Worm (Caenorhabditis elegans) whole organism, young adult: ENCODE data around the gene cyp-25A2.
A peak's percentile ranks its signal among the peaks of the same experiment; 100 is the strongest.

Source experiments
- B0019.2 ChIP-seq: fragments of 200-800 bp; sonication (Bioruptor generic); conservative IDR thresholded peaks from 2 replicates; pipeline ENCODE4 v1.3.6; 2022; ENCODE audit warnings: missing genetic modification reagents, missing genetic modification characterization, missing compliant biosample characterization
- C06A6.2 ChIP-seq: fragments of 200-800 bp; sonication (Bioruptor generic); conservative IDR thresholded peaks from 2 replicates; pipeline ENCODE4 v1.3.6; 2022; ENCODE audit warnings: missing genetic modification characterization, missing compliant biosample characterization
- F33H1.4 ChIP-seq: fragments of 200-800 bp; sonication (Bioruptor generic); IDR thresholded peaks from 2 replicates; pipeline ENCODE4 v1.3.6; 2022; ENCODE audit warnings: missing genetic modification reagents, missing genetic modification characterization, missing compliant biosample characterization
- K11D2.4 ChIP-seq: fragments of 200-800 bp; sonication (Bioruptor generic); IDR thresholded peaks from 2 replicates; pipeline ENCODE4 v1.3.6; 2022; ENCODE audit warnings: missing genetic modification reagents, missing genetic modification characterization, missing compliant biosample characterization
- Y53G8AR.9 ChIP-seq: fragments of 200-800 bp; sonication (Bioruptor generic); conservative IDR thresholded peaks from 2 replicates; pipeline ENCODE4 v1.3.6; 2022; ENCODE audit warnings: missing genetic modification reagents, missing genetic modification characterization, missing compliant biosample characterization
- Y67H2A.10 ChIP-seq: fragments of 200-800 bp; sonication (Bioruptor generic); conservative IDR thresholded peaks from 2 replicates; pipeline ENCODE4 v1.3.6; 2022; ENCODE audit warnings: missing genetic modification reagents, missing genetic modification characterization, missing compliant biosample characterization
- Y95B8A.8 ChIP-seq: fragments of 200-800 bp; sonication (Bioruptor generic); IDR thresholded peaks from 2 replicates; pipeline ENCODE4 v1.3.6; 2022; ENCODE audit warnings: missing genetic modification reagents, missing genetic modification characterization, missing compliant biosample characterization
- aptf-2 ChIP-seq: fragments of 200-800 bp; sonication (Bioruptor generic); conservative IDR thresholded peaks from 2 replicates; pipeline ENCODE4 v1.3.6; 2022; ENCODE audit warnings: missing genetic modification reagents, missing genetic modification characterization, missing compliant biosample characterization
- attf-3 ChIP-seq: fragments of 200-800 bp; sonication (Bioruptor generic); conservative IDR thresholded peaks from 2 replicates; pipeline ENCODE4 v1.3.6; 2022; ENCODE audit warnings: missing genetic modification reagents, missing genetic modification characterization, missing compliant biosample characterization
- attf-5 ChIP-seq: fragments of 200-800 bp; sonication (Bioruptor generic); optimal IDR thresholded peaks from 2 replicates; lab custom pipeline; 2018; ENCODE audit warnings: mild to moderate bottlenecking, missing genetic modification characterization, missing compliant biosample characterization
- bed-2 ChIP-seq: fragments of 200-800 bp; sonication (Bioruptor generic); IDR thresholded peaks from 2 replicates; pipeline ENCODE4 v1.3.6; 2022; ENCODE audit warnings: missing genetic modification reagents, missing genetic modification characterization, missing compliant biosample characterization
- cebp-1 ChIP-seq, 2 experiments: fragments of 200-800 bp in 1 of 2; sonication (Bioruptor generic) in 1 of 2; sonication (generic microtip) in 1 of 2; IDR thresholded peaks in 1 of 2; optimal IDR thresholded peaks in 1 of 2; 2 replicates each; pipeline versions ENCODE4 v1.3.6 to Lab custom; 2017 to 2022; ENCODE audit warnings: missing compliant biosample characterization in 2 of 2, missing genetic modification characterization in 2 of 2, mild to moderate bottlenecking in 1 of 2, missing genetic modification reagents in 1 of 2, moderate library complexity in 1 of 2
- ceh-100 ChIP-seq: fragments of 200-800 bp; sonication (Bioruptor generic); IDR thresholded peaks from 2 replicates; pipeline ENCODE4 v1.3.6; 2022; ENCODE audit warnings: missing genetic modification reagents, missing genetic modification characterization, missing compliant biosample characterization
- ceh-27 ChIP-seq: fragments of 200-800 bp; sonication (Bioruptor generic); optimal IDR thresholded peaks from 2 replicates; lab custom pipeline; 2018; ENCODE audit warnings: mild to moderate bottlenecking, missing genetic modification characterization, moderate library complexity, missing compliant biosample characterization
- ceh-91 ChIP-seq: fragments of 200-800 bp; sonication (Bioruptor generic); IDR thresholded peaks from 2 replicates; pipeline ENCODE4 v1.3.6; 2022; ENCODE audit warnings: missing genetic modification reagents, missing genetic modification characterization, missing compliant biosample characterization
- dox-1 ChIP-seq: fragments of 200-800 bp; sonication (Bioruptor generic); IDR thresholded peaks from 2 replicates; pipeline ENCODE4 v1.3.6; 2022; ENCODE audit warnings: missing genetic modification reagents, missing genetic modification characterization, missing compliant biosample characterization
- egl-44 ChIP-seq: fragments of 200-800 bp; sonication (Bioruptor generic); IDR thresholded peaks from 2 replicates; pipeline ENCODE4 v1.3.6; 2022; ENCODE audit warnings: missing genetic modification reagents, missing genetic modification characterization, missing compliant biosample characterization
- egrh-3 ChIP-seq: fragments of 200-800 bp; sonication (Bioruptor generic); IDR thresholded peaks from 2 replicates; pipeline ENCODE4 v1.3.6; 2022; ENCODE audit warnings: missing genetic modification reagents, missing genetic modification characterization, missing compliant biosample characterization
- ekl-4 ChIP-seq: fragments of 200-800 bp; sonication (Bioruptor generic); IDR thresholded peaks from 2 replicates; pipeline ENCODE4 v1.3.6; 2022; ENCODE audit warnings: missing genetic modification reagents, missing genetic modification characterization, missing compliant biosample characterization
- hmg-1.2 ChIP-seq: fragments of 200-800 bp; sonication (Bioruptor generic); IDR thresholded peaks from 2 replicates; pipeline ENCODE4 v1.3.6; 2022; ENCODE audit warnings: missing genetic modification reagents, missing genetic modification characterization, missing compliant biosample characterization
- hsf-1 ChIP-seq: fragments of 200-800 bp; sonication (Bioruptor generic); IDR thresholded peaks from 2 replicates; pipeline ENCODE4 v1.3.6; 2022; ENCODE audit warnings: missing genetic modification reagents, missing genetic modification characterization, missing compliant biosample characterization
- let-526 ChIP-seq: fragments of 200-800 bp; sonication (Bioruptor generic); IDR thresholded peaks from 2 replicates; pipeline ENCODE4 v1.3.6; 2022; ENCODE audit warnings: missing genetic modification reagents, missing genetic modification characterization, missing compliant biosample characterization
- lin-26 ChIP-seq: fragments of 200-800 bp; sonication (Bioruptor generic); IDR thresholded peaks from 2 replicates; pipeline ENCODE4 v1.3.6; 2022; ENCODE audit warnings: missing genetic modification reagents, missing genetic modification characterization, missing compliant biosample characterization
- lin-40 ChIP-seq: sonication (generic microtip); optimal IDR thresholded peaks from 2 replicates; lab custom pipeline; 2016; ENCODE audit warnings: missing genetic modification characterization, mild to moderate bottlenecking, missing compliant biosample characterization, missing genotype, missing genetic modification reagents
- lin-54 ChIP-seq: fragments of 200-800 bp; sonication (Bioruptor generic); optimal IDR thresholded peaks from 2 replicates; lab custom pipeline; 2018; ENCODE audit warnings: mild to moderate bottlenecking, missing genetic modification characterization, missing compliant biosample characterization
- lir-1 ChIP-seq: fragments of 200-800 bp; sonication (Bioruptor generic); conservative IDR thresholded peaks from 2 replicates; pipeline ENCODE4 v1.3.6; 2022; ENCODE audit warnings: missing genetic modification reagents, missing genetic modification characterization, missing compliant biosample characterization
- madf-3 ChIP-seq: fragments of 200-800 bp; sonication (Bioruptor generic); IDR thresholded peaks from 2 replicates; pipeline ENCODE4 v1.3.6; 2022; ENCODE audit warnings: missing genetic modification reagents, missing genetic modification characterization, missing compliant biosample characterization
- madf-6 ChIP-seq: fragments of 200-800 bp; sonication (Bioruptor generic); IDR thresholded peaks from 2 replicates; pipeline ENCODE4 v1.3.6; 2022; ENCODE audit warnings: missing genetic modification reagents, missing genetic modification characterization, missing compliant biosample characterization
- mcd-1 ChIP-seq: fragments of 200-800 bp; sonication (Bioruptor generic); IDR thresholded peaks from 2 replicates; pipeline ENCODE4 v1.3.6; 2022; ENCODE audit warnings: missing genetic modification reagents, missing genetic modification characterization, missing compliant biosample characterization
- nfyb-1 ChIP-seq: fragments of 200-800 bp; sonication (Bioruptor generic); IDR thresholded peaks from 2 replicates; pipeline ENCODE4 v1.3.6; 2022; ENCODE audit warnings: missing genetic modification reagents, missing genetic modification characterization, missing compliant biosample characterization
- pbrm-1 ChIP-seq: fragments of 200-800 bp; sonication (Bioruptor generic); IDR thresholded peaks from 2 replicates; pipeline ENCODE4 v1.3.6; 2022; ENCODE audit warnings: missing genetic modification reagents, missing genetic modification characterization, missing compliant biosample characterization
- rcor-1 ChIP-seq: fragments of 200-800 bp; sonication (Bioruptor generic); IDR thresholded peaks from 2 replicates; pipeline ENCODE4 v1.3.6; 2022; ENCODE audit warnings: missing genetic modification reagents, missing genetic modification characterization, missing compliant biosample characterization
- sea-2 ChIP-seq: fragments of 200-800 bp; sonication (Bioruptor generic); IDR thresholded peaks from 2 replicates; pipeline ENCODE4 v1.3.6; 2022; ENCODE audit warnings: missing genetic modification characterization, missing compliant biosample characterization
- ztf-28 ChIP-seq: fragments of 200-800 bp; sonication (Bioruptor generic); IDR thresholded peaks from 2 replicates; pipeline ENCODE4 v1.3.6; 2022; ENCODE audit warnings: missing genetic modification reagents, missing genetic modification characterization, missing compliant biosample characterization
- ztf-6 ChIP-seq: fragments of 200-800 bp; sonication (Bioruptor generic); IDR thresholded peaks from 2 replicates; pipeline ENCODE4 v1.3.6; 2022; ENCODE audit warnings: missing genetic modification reagents, missing genetic modification characterization, missing compliant biosample characterization

cyp-25A2 gene

ce11 chrIII:3845185-3845584 is 10.2 kb downstream of the cyp-25A2 start:
- TF ChIP-seq hsf-1 (GFP tag; lab: Robert Waterston, UW) (peak; percentile 19; the same call in 1 of the 2 replicates), madf-3 (GFP tag; lab: Robert Waterston, UW) (0 out of 2 replicates have a peak, but pooled peaks have one; percentile 69), egl-44 (GFP tag; lab: Robert Waterston, UW) (0 out of 2 replicates have a peak, but pooled peaks have one; percentile 10), madf-6 (GFP tag; lab: Robert Waterston, UW) (peak; percentile 53), lin-26 (GFP tag; lab: Robert Waterston, UW) (peak; percentile 6; the same call in 1 of the 2 replicates), Y95B8A.8 (GFP tag; lab: Robert Waterston, UW) (0 out of 2 replicates have a peak, but pooled peaks have one; percentile 6)

- TF ChIP-seq Y53G8AR.9 (GFP tag; lab: Robert Waterston, UW), result peak; percentile 25; the same call in 1 of the 2 replicates
- TF ChIP-seq egrh-3, result peak; percentile 83
These were observed 10.7 kb downstream of the cyp-25A2 start for ce11 chrIII:3845708-3846107.

ce11 chrIII:3852030-3852579 is 17.1 kb downstream of the cyp-25A2 start, which contains the start of gene cyp-25A4:
Gene cyp-25A4, minus strand, starts transcription at chrIII:3852080.
- TF ChIP-seq cebp-1 (GFP tag; IDR thresholded peaks at IDR 0.05; lab: Robert Waterston, UW) (peak; percentile 83), cebp-1 (tag; optimal IDR thresholded peaks at IDR 0.05; lab: Kevin White, UChicago) (peak; percentile 75), mcd-1 (GFP tag; lab: Robert Waterston, UW) (peak; percentile 75), hmg-1.2 (GFP tag; lab: Robert Waterston, UW) (peak; percentile 54; the same call in 1 of the 2 replicates)

- TF ChIP-seq aptf-2 (GFP tag; lab: Robert Waterston, UW) (peak; percentile 60; the same call in 1 of the 2 replicates), hmg-1.2 (GFP tag; lab: Robert Waterston, UW) (peak; percentile 98), ekl-4 (GFP tag; lab: Robert Waterston, UW) (peak; percentile 70), attf-5 (GFP tag; lab: Kevin White, UChicago) (peak; percentile 60), mcd-1 (GFP tag; lab: Robert Waterston, UW) (peak; percentile 95), sea-2 (GFP tag; lab: Robert Waterston, UW) (peak; percentile 83; the same call in 1 of the 2 replicates), Y67H2A.10 (GFP tag; lab: Robert Waterston, UW) (peak; percentile 80), nfyb-1 (GFP tag; lab: Robert Waterston, UW) (peak; percentile 94), lin-26 (GFP tag; lab: Robert Waterston, UW) (0 out of 2 replicates have a peak, but pooled peaks have one; percentile 53), rcor-1 (GFP tag; lab: Robert Waterston, UW) (peak; percentile 72), attf-3 (GFP tag; lab: Robert Waterston, UW) (peak; percentile 78), lin-40 (tag; lab: Kevin White, UChicago) (peak; percentile 35), pbrm-1 (GFP tag; lab: Robert Waterston, UW) (peak; percentile 88), egrh-3 (peak; percentile 70), K11D2.4 (GFP tag; lab: Robert Waterston, UW) (peak; percentile 95), ceh-91 (peak; percentile 49; the same call in 1 of the 2 replicates), dox-1 (GFP tag; lab: Robert Waterston, UW) (peak; percentile 88), ceh-27 (peak; percentile 20), lir-1 (GFP tag; lab: Robert Waterston, UW) (peak; percentile 76), F33H1.4 (GFP tag; lab: Robert Waterston, UW) (peak; percentile 60; the same call in 1 of the 2 replicates), lin-54 (GFP tag; lab: Kevin White, UChicago) (peak; percentile 22), ztf-6 (GFP tag; lab: Robert Waterston, UW) (peak; percentile 46; the same call in 1 of the 2 replicates), ceh-100 (GFP tag; lab: Robert Waterston, UW) (peak; percentile 44; the same call in 1 of the 2 replicates), Y95B8A.8 (GFP tag; lab: Robert Waterston, UW) (peak; percentile 52; the same call in 1 of the 2 replicates), let-526 (peak; percentile 88), C06A6.2 (GFP tag; lab: Robert Waterston, UW) (peak; percentile 69; the same call in 1 of the 2 replicates), bed-2 (peak; percentile 91), cebp-1 (GFP tag; IDR thresholded peaks at IDR 0.05; lab: Robert Waterston, UW) (peak; percentile 79), cebp-1 (tag; optimal IDR thresholded peaks at IDR 0.05; lab: Kevin White, UChicago) (peak; percentile 46), B0019.2 (0 out of 2 replicates have a peak, but pooled peaks have one; percentile 29), ztf-28 (GFP tag; lab: Robert Waterston, UW) (peak; percentile 80; the same call in 1 of the 2 replicates), egl-44 (GFP tag; lab: Robert Waterston, UW) (0 out of 2 replicates have a peak, but pooled peaks have one; percentile 61), Y53G8AR.9 (GFP tag; lab: Robert Waterston, UW) (0 out of 2 replicates have a peak, but pooled peaks have one; percentile 46)
These were observed 19.8 kb downstream of the cyp-25A2 start for ce11 chrIII:3854868-3855267.
